Worm (Caenorhabditis elegans) whole organism, L4 larva: ENCODE results near the gene chil-17.
A peak's percentile ranks its signal among the peaks of the same experiment; 100 is the strongest.

Experiments used
- D1046.2 ChIP-seq: fragments of 200-800 bp; sonication (Bioruptor generic); IDR thresholded peaks from 2 replicates; pipeline ENCODE4 v1.3.6; 2022; ENCODE audit warnings: missing genetic modification characterization, missing compliant biosample characterization
- F26F4.8 ChIP-seq: fragments of 200-800 bp; sonication (Bioruptor generic); conservative IDR thresholded peaks from 2 replicates; pipeline ENCODE4 v1.3.6; 2022; ENCODE audit warnings: missing genetic modification characterization, missing compliant biosample characterization
- T26A8.4 ChIP-seq: fragments of 200-800 bp; sonication (Bioruptor generic); IDR thresholded peaks from 2 replicates; pipeline ENCODE4 v1.3.6; 2022; ENCODE audit warnings: missing genetic modification characterization, missing compliant biosample characterization
- Y105C5A.15 ChIP-seq: fragments of 200-800 bp; sonication (Bioruptor generic); IDR thresholded peaks from 2 replicates; pipeline ENCODE4 v1.3.6; 2022; ENCODE audit warnings: missing genetic modification characterization, missing compliant biosample characterization
- Y5F2A.4 ChIP-seq: fragments of 200-800 bp; sonication (Bioruptor generic); optimal IDR thresholded peaks from 2 replicates; lab custom pipeline; 2018; ENCODE audit warnings: mild to moderate bottlenecking, missing genetic modification characterization, missing compliant biosample characterization
- ZK546.5 ChIP-seq, 2 experiments: sonication (generic microtip); optimal IDR thresholded peaks; 2 replicates each; lab custom pipeline; 2017; ENCODE audit warnings: missing biosample characterization in 2 of 2, missing genetic modification characterization in 2 of 2
- aha-1 ChIP-seq: fragments of 150-350 bp; peaks from one replicate; lab custom pipeline; 2014; ENCODE audit warnings: missing biosample characterization, missing genetic modification characterization
- aly-2 ChIP-seq: sonication (generic microtip); optimal IDR thresholded peaks from 2 replicates; lab custom pipeline; 2018; ENCODE audit warnings: missing biosample characterization, missing genetic modification characterization
- arid-1 ChIP-seq: fragments of 200-800 bp; sonication (Bioruptor generic); conservative IDR thresholded peaks from 2 replicates; pipeline ENCODE4 v1.3.6; 2022; ENCODE audit warnings: missing genetic modification reagents, missing genetic modification characterization, missing compliant biosample characterization
- ceh-20 ChIP-seq: fragments of 200-800 bp; sonication (Bioruptor generic); IDR thresholded peaks from 2 replicates; pipeline ENCODE4 v1.3.6; 2022; ENCODE audit warnings: missing genetic modification reagents, missing genetic modification characterization, missing compliant biosample characterization
- ceh-28 ChIP-seq: fragments of 150-350 bp; optimal IDR thresholded peaks from 2 replicates; lab custom pipeline; 2014; ENCODE audit warnings: missing biosample characterization, missing genetic modification reagents, missing genetic modification characterization
- ceh-82 ChIP-seq: sonication (generic microtip); optimal IDR thresholded peaks from 2 replicates; lab custom pipeline; 2017; ENCODE audit warnings: missing biosample characterization, missing genetic modification characterization
- ces-1 ChIP-seq: fragments of 150-350 bp; sonication (generic microtip); optimal IDR thresholded peaks from 4 replicates; lab custom pipeline; 2014; ENCODE audit warnings: missing biosample characterization, missing genetic modification reagents, missing genetic modification characterization
- ctbp-1 ChIP-seq: fragments of 200-800 bp; sonication (Bioruptor generic); IDR thresholded peaks from 2 replicates; pipeline ENCODE4 v1.3.6; 2022; ENCODE audit warnings: missing genetic modification reagents, missing genetic modification characterization, missing compliant biosample characterization
- daf-16 ChIP-seq, 3 experiments: sonication (generic microtip); optimal IDR thresholded peaks; 2 replicates each; lab custom pipeline; 2016 to 2017; ENCODE audit warnings: missing genetic modification characterization in 3 of 3, missing genetic modification reagents in 3 of 3, mild to moderate bottlenecking in 2 of 3, missing compliant biosample characterization in 2 of 3, missing biosample characterization in 1 of 3, moderate library complexity in 1 of 3
- dpl-1 ChIP-seq: fragments of 150-350 bp; optimal IDR thresholded peaks from 2 replicates; lab custom pipeline; 2014; ENCODE audit warnings: missing biosample characterization, missing genetic modification reagents, missing genetic modification characterization
- dve-1 ChIP-seq: sonication (generic microtip); optimal IDR thresholded peaks from 2 replicates; lab custom pipeline; 2017; ENCODE audit warnings: antibody characterized with exemption, mild to moderate bottlenecking, missing genetic modification characterization, missing compliant biosample characterization; ENCODE audit not compliant: insufficient read depth
- egl-43 ChIP-seq: fragments of 200-800 bp; sonication (Bioruptor generic); IDR thresholded peaks from 2 replicates; pipeline ENCODE4 v1.3.6; 2022; ENCODE audit warnings: missing genetic modification reagents, missing genetic modification characterization, missing compliant biosample characterization
- fkh-10 ChIP-seq: fragments of 150-350 bp; optimal IDR thresholded peaks from 2 replicates; lab custom pipeline; 2014; ENCODE audit warnings: missing biosample characterization, missing genetic modification reagents, missing genetic modification characterization
- hif-1 ChIP-seq, 2 experiments: sonication (generic microtip); optimal IDR thresholded peaks; 2 replicates each; lab custom pipeline; 2016 to 2017; ENCODE audit warnings: missing compliant biosample characterization in 2 of 2, missing genetic modification characterization in 2 of 2, missing genetic modification reagents in 2 of 2, missing genotype in 2 of 2, mild to moderate bottlenecking in 1 of 2
- hmg-1.1 ChIP-seq: fragments of 200-800 bp; sonication (Bioruptor generic); IDR thresholded peaks from 2 replicates; pipeline ENCODE4 v1.3.6; 2022; ENCODE audit warnings: missing genetic modification reagents, missing genetic modification characterization, missing compliant biosample characterization
- jun-1 ChIP-seq: fragments of 150-350 bp; optimal IDR thresholded peaks from 2 replicates; lab custom pipeline; 2014; ENCODE audit warnings: missing biosample characterization, missing genetic modification reagents, missing genetic modification characterization
- lin-13 ChIP-seq: fragments of 150-350 bp; optimal IDR thresholded peaks from 2 replicates; lab custom pipeline; 2014; ENCODE audit warnings: missing biosample characterization, missing genetic modification reagents, missing genetic modification characterization
- lin-29 ChIP-seq: fragments of 200-800 bp; sonication (Bioruptor generic); IDR thresholded peaks from 2 replicates; pipeline ENCODE4 v1.3.6; 2022; ENCODE audit warnings: missing genetic modification reagents, missing genetic modification characterization, missing compliant biosample characterization
- lin-39 ChIP-seq: fragments of 150-350 bp; optimal IDR thresholded peaks from 2 replicates; lab custom pipeline; 2014; ENCODE audit warnings: missing biosample characterization, missing genetic modification reagents, missing genetic modification characterization
- lsy-2 ChIP-seq, 2 experiments: fragments of 150-350 bp in 1 of 2; sonication (generic microtip) in 1 of 2; optimal IDR thresholded peaks; 2 replicates each; lab custom pipeline; 2014 to 2017; ENCODE audit warnings: missing biosample characterization in 2 of 2, missing genetic modification characterization in 2 of 2
- mes-2 ChIP-seq: sonication (generic microtip); optimal IDR thresholded peaks from 2 replicates; lab custom pipeline; 2016; ENCODE audit warnings: missing genotype, mild to moderate bottlenecking, missing genetic modification characterization, missing compliant biosample characterization; ENCODE audit not compliant: poor library complexity, severe bottlenecking
- nhr-102 ChIP-seq: sonication (generic microtip); optimal IDR thresholded peaks from 2 replicates; lab custom pipeline; 2016; ENCODE audit warnings: mild to moderate bottlenecking, missing genetic modification characterization, moderate library complexity, missing compliant biosample characterization
- nhr-11 ChIP-seq: fragments of 150-350 bp; optimal IDR thresholded peaks from 2 replicates; lab custom pipeline; 2014; ENCODE audit warnings: missing biosample characterization, missing genetic modification characterization
- nhr-237 ChIP-seq: sonication (generic microtip); optimal IDR thresholded peaks from 2 replicates; lab custom pipeline; 2017; ENCODE audit warnings: missing biosample characterization, missing genetic modification characterization
- nhr-28 ChIP-seq: fragments of 150-350 bp; optimal IDR thresholded peaks from 2 replicates; lab custom pipeline; 2014; ENCODE audit warnings: missing biosample characterization, missing genetic modification characterization
- nhr-41 ChIP-seq: fragments of 200-800 bp; sonication (Bioruptor generic); IDR thresholded peaks from 2 replicates; pipeline ENCODE4 v1.3.6; 2022; ENCODE audit warnings: missing genetic modification reagents, missing genetic modification characterization, missing compliant biosample characterization
- nhr-42 ChIP-seq: fragments of 200-800 bp; sonication (Bioruptor generic); IDR thresholded peaks from 2 replicates; pipeline ENCODE4 v1.3.6; 2022; ENCODE audit warnings: missing genetic modification characterization, missing compliant biosample characterization
- nhr-6 ChIP-seq: fragments of 150-350 bp; optimal IDR thresholded peaks from 2 replicates; lab custom pipeline; 2014; ENCODE audit warnings: missing biosample characterization, missing genetic modification characterization
- nhr-77 ChIP-seq: fragments of 150-350 bp; optimal IDR thresholded peaks from 2 replicates; lab custom pipeline; 2014; ENCODE audit warnings: missing biosample characterization, missing genetic modification characterization
- pqm-1 ChIP-seq: sonication (generic microtip); optimal IDR thresholded peaks from 2 replicates; lab custom pipeline; 2017; ENCODE audit warnings: missing biosample characterization, missing genetic modification characterization
- spr-3 ChIP-seq: fragments of 200-800 bp; sonication (Bioruptor generic); optimal IDR thresholded peaks from 2 replicates; lab custom pipeline; 2018; ENCODE audit warnings: mild to moderate bottlenecking, missing genetic modification characterization, missing compliant biosample characterization
- unc-130 ChIP-seq: sonication (generic microtip); optimal IDR thresholded peaks from 2 replicates; lab custom pipeline; 2016; ENCODE audit warnings: missing genetic modification reagents, missing genetic modification characterization, missing compliant biosample characterization
- unc-62 ChIP-seq, 3 experiments: fragments of 150-350 bp in 1 of 3; sonication (generic microtip); optimal IDR thresholded peaks in 2 of 3; peaks in 1 of 3; 1 replicate in 1 of 3; 2 replicates in 2 of 3; lab custom pipeline; 2014 to 2017; ENCODE audit warnings: missing biosample characterization in 3 of 3, missing genetic modification characterization in 3 of 3, missing genetic modification reagents in 3 of 3, missing genotype in 1 of 3
- vab-7 ChIP-seq: fragments of 200-800 bp; sonication (Bioruptor generic); IDR thresholded peaks from 2 replicates; pipeline ENCODE4 v1.3.6; 2022; ENCODE audit warnings: missing genetic modification reagents, missing genetic modification characterization, missing compliant biosample characterization
- zag-1 ChIP-seq: fragments of 150-350 bp; optimal IDR thresholded peaks from 2 replicates; lab custom pipeline; 2014; ENCODE audit warnings: missing biosample characterization, missing genetic modification characterization
- ztf-11 ChIP-seq: fragments of 150-350 bp; optimal IDR thresholded peaks from 2 replicates; lab custom pipeline; 2014; ENCODE audit warnings: missing biosample characterization, missing genetic modification characterization

Gene chil-17

DNA sequence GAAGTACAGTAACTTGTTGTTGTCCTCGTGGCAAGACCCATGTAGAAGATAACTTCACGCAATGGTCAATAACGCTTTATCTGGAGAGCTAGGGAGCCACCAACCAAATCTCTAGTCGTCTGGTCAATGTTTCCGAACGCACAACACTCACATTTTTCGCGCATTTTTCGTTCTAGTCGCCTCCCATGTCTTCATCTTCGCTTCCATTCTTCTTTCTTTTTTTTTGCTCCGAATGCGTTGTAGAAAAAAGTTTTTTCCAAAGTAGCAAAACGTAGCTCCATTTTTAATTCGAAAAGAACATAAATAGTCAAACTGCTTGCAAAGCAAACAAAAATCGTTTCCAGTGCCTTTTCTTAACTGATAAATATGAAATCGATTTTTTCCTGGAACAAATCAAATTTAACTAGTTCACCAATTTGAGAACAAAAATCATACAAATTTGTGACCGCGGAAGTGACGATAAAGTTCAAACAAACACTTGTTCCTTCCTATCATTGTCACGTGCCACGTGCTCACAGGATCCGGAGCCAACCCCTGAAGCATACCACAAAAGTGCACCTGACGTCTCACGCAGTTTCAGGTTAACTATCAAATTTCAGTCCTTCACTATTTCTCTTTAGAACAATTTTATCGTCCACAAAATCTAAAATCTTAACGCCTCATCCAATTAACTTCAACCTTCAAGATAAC, 21.0 kb downstream of the chil-17 start (continued):
- TF ChIP-seq ceh-20, result no peak

- TF ChIP-seq nhr-77 (tag; lab: Kevin White, UChicago) (peak; percentile 7), spr-3 (no peak), nhr-6 (tag; lab: Kevin White, UChicago) (no peak), pqm-1 (tag; lab: Kevin White, UChicago) (peak; percentile 30), daf-16 (GFP tag; optimal IDR thresholded peaks at IDR 0.05; lab: Kevin White, UChicago) (no peak), daf-16 (tag; optimal IDR thresholded peaks at IDR 0.05; lab: Kevin White, UChicago) (peak; percentile 40), mes-2 (tag; lab: Kevin White, UChicago) (peak; percentile 18)
These were observed 21.8 kb downstream of the chil-17 start, which contains the start of the genes M176.4 and M176.16 for ce11 chrII:9418065-9418567. Gene M176.4 (plus strand): TSS chrII:9418365. Gene M176.16 (plus strand): TSS chrII:9418517.

ce11 chrII:9416381-9417276, 23.3 kb downstream of the chil-17 start, which contains the start of the genes gss-1 and chch-3:
Gene gss-1 (minus strand): TSS chrII:9416431.
Gene chch-3 (plus strand): TSS chrII:9417013.
- TF ChIP-seq vab-7 (GFP tag; lab: Robert Waterston, UW) (no peak), nhr-102 (tag; lab: Kevin White, UChicago) (peak; percentile 35), nhr-42 (no peak), spr-3 (no peak), arid-1 (no peak), hif-1 (tag; optimal IDR thresholded peaks at IDR 0.05; lab: Kevin White, UChicago) (peak in 1 of 2 experiments; percentile 48), nhr-6 (tag; lab: Kevin White, UChicago) (peak; percentile 35), nhr-11 (peak; percentile 69), ztf-11 (tag; lab: Kevin White, UChicago) (no peak), ces-1 (GFP tag; lab: Kevin White, UChicago) (no peak), unc-130 (GFP tag; lab: Kevin White, UChicago) (no peak), aha-1 (tag; lab: Kevin White, UChicago) (peak; percentile 93), aly-2 (tag; lab: Kevin White, UChicago) (no peak), dpl-1 (GFP tag; lab: Kevin White, UChicago) (peak; percentile 65), ctbp-1 (no peak), lin-13 (GFP tag; lab: Kevin White, UChicago) (no peak), egl-43 (no peak), ceh-82 (tag; lab: Kevin White, UChicago) (no peak), F26F4.8 (GFP tag; lab: Robert Waterston, UW) (no peak), daf-16 (GFP tag; optimal IDR thresholded peaks at IDR 0.05; lab: Kevin White, UChicago) (peak in 1 of 2 experiments; percentile 18), daf-16 (tag; optimal IDR thresholded peaks at IDR 0.05; lab: Kevin White, UChicago) (peak; percentile 23), hmg-1.1 (GFP tag; lab: Robert Waterston, UW) (peak; percentile 38; the same call in 1 of the 2 replicates), unc-62 (GFP tag; optimal IDR thresholded peaks at IDR 0.05 in 1 of 2; lab: Kevin White, UChicago) (peak in 1 of 2 experiments; percentile 81), unc-62 (tag; optimal IDR thresholded peaks at IDR 0.05; lab: Kevin White, UChicago) (no peak), nhr-41 (GFP tag; lab: Robert Waterston, UW) (no peak), lin-39 (tag; lab: Kevin White, UChicago) (no peak), ZK546.5 (tag; optimal IDR thresholded peaks at IDR 0.05; lab: Kevin White, UChicago) (no peak), nhr-237 (tag; lab: Kevin White, UChicago) (no peak), dve-1 (tag; lab: Kevin White, UChicago) (peak; percentile 69), lsy-2 (tag; optimal IDR thresholded peaks at IDR 0.05; lab: Kevin White, UChicago) (peak in 1 of 2 experiments; percentile 84), nhr-28 (tag; lab: Kevin White, UChicago) (peak; percentile 20), D1046.2 (GFP tag; lab: Robert Waterston, UW) (no peak), jun-1 (tag; lab: Kevin White, UChicago) (no peak), zag-1 (tag; lab: Kevin White, UChicago) (no peak), Y105C5A.15 (GFP tag; lab: Robert Waterston, UW) (no peak), lin-29 (GFP tag; lab: Robert Waterston, UW) (no peak), Y5F2A.4 (GFP tag; lab: Kevin White, UChicago) (no peak), nhr-77 (tag; lab: Kevin White, UChicago) (peak; percentile 64), fkh-10 (GFP tag; lab: Kevin White, UChicago) (peak; percentile 18), T26A8.4 (GFP tag; lab: Robert Waterston, UW) (no peak), ceh-28 (no peak)
